Fruit fly (Drosophila melanogaster) whole organism, embryonic: Measurements from ENCODE around the gene CG7914.

Experiments
- Ada2b ChIP-seq: fragments of 200-800 bp; sonication (Bioruptor generic); IDR thresholded peaks from 2 replicates; pipeline ENCODE4 v1.3.6; 2022; ENCODE audit warnings: missing biosample characterization, missing genetic modification characterization
- CG10321 ChIP-seq: fragments of 200-800 bp; sonication (Bioruptor generic); IDR thresholded peaks from 2 replicates; pipeline ENCODE4 v1.3.6; 2022; ENCODE audit warnings: missing biosample characterization, missing genetic modification characterization
- CG10462 ChIP-seq: fragments of 200-800 bp; sonication (Bioruptor generic); optimal IDR thresholded peaks from 2 replicates; lab custom pipeline; 2016; ENCODE audit warnings: missing biosample characterization, missing genetic modification characterization
- CG11695 ChIP-seq: fragments of 200-800 bp; sonication (Bioruptor generic); IDR thresholded peaks from 3 replicates; pipeline ENCODE4 v1.3.6; 2022; ENCODE audit warnings: missing biosample characterization, missing genetic modification characterization
- CG12104 ChIP-seq: fragments of 200-800 bp; sonication (Bioruptor generic); optimal IDR thresholded peaks from 3 replicates; lab custom pipeline; 2016; ENCODE audit warnings: missing biosample characterization, missing genetic modification characterization
- CG1233 ChIP-seq: fragments of 200-800 bp; sonication (Bioruptor generic); optimal IDR thresholded peaks from 4 replicates; lab custom pipeline; 2018; ENCODE audit warnings: missing biosample characterization, mild to moderate bottlenecking, missing genetic modification characterization
- CG14050 ChIP-seq: fragments of 200-800 bp; sonication (Bioruptor generic); IDR thresholded peaks from 3 replicates; pipeline ENCODE4 v1.3.6; 2022; ENCODE audit warnings: missing biosample characterization, missing genetic modification characterization
- CG15269 ChIP-seq: fragments of 200-800 bp; sonication (Bioruptor generic); optimal IDR thresholded peaks from 2 replicates; lab custom pipeline; 2018; ENCODE audit warnings: missing biosample characterization, mild to moderate bottlenecking, missing genetic modification characterization, moderate library complexity
- CG16813 ChIP-seq: fragments of 200-800 bp; sonication (Bioruptor generic); IDR thresholded peaks from 3 replicates; pipeline ENCODE4 v1.3.6; 2022; ENCODE audit warnings: missing biosample characterization, missing genetic modification characterization; ENCODE audit not compliant: partially characterized antibody
- CG17385 ChIP-seq: fragments of 200-800 bp; sonication (Bioruptor generic); optimal IDR thresholded peaks from 3 replicates; lab custom pipeline; 2018; ENCODE audit warnings: missing biosample characterization, mild to moderate bottlenecking, missing genetic modification characterization
- CG18011 ChIP-seq: fragments of 200-800 bp; sonication (Bioruptor generic); optimal IDR thresholded peaks from 2 replicates; lab custom pipeline; 2017; ENCODE audit warnings: missing biosample characterization, missing genetic modification characterization, mild to moderate bottlenecking, moderate library complexity, missing genotype
- CG2875 ChIP-seq: fragments of 200-800 bp; sonication (Bioruptor generic); optimal IDR thresholded peaks from 2 replicates; lab custom pipeline; 2017; ENCODE audit warnings: missing biosample characterization, mild to moderate bottlenecking, missing genetic modification characterization, missing genetic modification reagents
- CG2889 ChIP-seq: fragments of 200-800 bp; sonication (Bioruptor generic); IDR thresholded peaks from 3 replicates; pipeline ENCODE4 v1.3.6; 2022; ENCODE audit warnings: missing biosample characterization, missing genetic modification characterization
- CG3281 ChIP-seq: fragments of 200-800 bp; sonication (Bioruptor generic); optimal IDR thresholded peaks from 3 replicates; lab custom pipeline; 2017; ENCODE audit warnings: missing biosample characterization, mild to moderate bottlenecking, missing genetic modification characterization
- CG34376 ChIP-seq: fragments of 200-800 bp; sonication (Bioruptor generic); optimal IDR thresholded peaks from 2 replicates; lab custom pipeline; 2018; ENCODE audit warnings: missing biosample characterization, mild to moderate bottlenecking, missing genetic modification characterization
- CG42726 ChIP-seq: fragments of 200-800 bp; sonication (Bioruptor generic); IDR thresholded peaks from 2 replicates; pipeline ENCODE4 v1.3.6; 2022; ENCODE audit warnings: missing biosample characterization, missing genetic modification characterization; ENCODE audit not compliant: partially characterized antibody
- CG4854 ChIP-seq: fragments of 200-800 bp; sonication (Bioruptor generic); optimal IDR thresholded peaks from 2 replicates; lab custom pipeline; 2016; ENCODE audit warnings: missing biosample characterization, missing genetic modification characterization, inconsistent platforms
- CG6854 ChIP-seq: fragments of 200-800 bp; sonication (Bioruptor generic); optimal IDR thresholded peaks from 3 replicates; lab custom pipeline; 2017; ENCODE audit warnings: missing biosample characterization, mild to moderate bottlenecking, missing genetic modification characterization
- CG7928 ChIP-seq: fragments of 200-800 bp; sonication (Bioruptor generic); optimal IDR thresholded peaks from 2 replicates; lab custom pipeline; 2017; ENCODE audit warnings: missing biosample characterization, mild to moderate bottlenecking, missing genetic modification characterization
- CkIIα-i1 ChIP-seq: fragments of 200-800 bp; sonication (Bioruptor generic); IDR thresholded peaks from 2 replicates; pipeline ENCODE4 v1.3.6; 2022; ENCODE audit warnings: missing biosample characterization, missing genetic modification characterization
- D ChIP-seq, 2 experiments: fragments of 200-800 bp in 1 of 2; fragments of >200 bp in 1 of 2; sonication (Bioruptor generic) in 1 of 2; optimal IDR thresholded peaks; 2 replicates in 1 of 2; 3 replicates in 1 of 2; lab custom pipeline; 2017; ENCODE audit warnings: mild to moderate bottlenecking in 1 of 2, missing biosample characterization in 1 of 2, missing genetic modification characterization in 1 of 2, missing genetic modification reagents in 1 of 2
- Dp ChIP-seq: fragments of 200-800 bp; sonication (Bioruptor generic); optimal IDR thresholded peaks from 2 replicates; lab custom pipeline; 2018; ENCODE audit warnings: missing biosample characterization, mild to moderate bottlenecking, missing genetic modification characterization, moderate library complexity
- Drgx ChIP-seq: fragments of 200-800 bp; sonication (Bioruptor generic); IDR thresholded peaks from 2 replicates; pipeline ENCODE4 v1.3.6; 2022; ENCODE audit warnings: missing biosample characterization, missing genetic modification characterization
- E2f2 ChIP-seq: fragments of 200-800 bp; sonication (Bioruptor generic); IDR thresholded peaks from 2 replicates; pipeline ENCODE4 v1.3.6; 2022; ENCODE audit warnings: missing biosample characterization, missing genetic modification characterization
- Eip74EF ChIP-seq, 2 experiments: fragments of 200-800 bp in 1 of 2; fragments of >200 bp in 1 of 2; sonication (Bioruptor generic) in 1 of 2; optimal IDR thresholded peaks; 2 replicates each; lab custom pipeline; 2017 to 2019; ENCODE audit warnings: missing biosample characterization in 2 of 2, missing genetic modification characterization in 2 of 2, mild to moderate bottlenecking in 1 of 2, moderate library complexity in 1 of 2
- HLH4C ChIP-seq: fragments of 200-800 bp; sonication (Bioruptor generic); IDR thresholded peaks from 3 replicates; pipeline ENCODE4 v1.3.6; 2022; ENCODE audit warnings: missing biosample characterization, missing genetic modification characterization; ENCODE audit not compliant: partially characterized antibody
- Hand ChIP-seq: fragments of 200-800 bp; sonication (Bioruptor generic); optimal IDR thresholded peaks from 2 replicates; lab custom pipeline; 2017; ENCODE audit warnings: mild to moderate bottlenecking, missing biosample characterization, missing genetic modification reagents, missing genetic modification characterization
- Hmr ChIP-seq: fragments of 200-800 bp; sonication (Bioruptor generic); optimal IDR thresholded peaks from 3 replicates; lab custom pipeline; 2017; ENCODE audit warnings: mild to moderate bottlenecking, missing biosample characterization, missing genetic modification reagents, missing genetic modification characterization
- Hmx ChIP-seq: fragments of 200-800 bp; sonication (Bioruptor generic); optimal IDR thresholded peaks from 2 replicates; lab custom pipeline; 2016; ENCODE audit warnings: missing biosample characterization, missing genetic modification characterization
- Hr51 ChIP-seq, 2 experiments: fragments of 200-800 bp; sonication (Bioruptor generic); optimal IDR thresholded peaks; 2 replicates in 1 of 2; 3 replicates in 1 of 2; lab custom pipeline; 2016 to 2018; ENCODE audit warnings: missing biosample characterization in 2 of 2, missing genetic modification characterization in 2 of 2, mild to moderate bottlenecking in 1 of 2, moderate library complexity in 1 of 2
- Med ChIP-seq: fragments of 200-800 bp; sonication (Bioruptor generic); peaks from one replicate; lab custom pipeline; 2016; ENCODE audit warnings: missing biosample characterization, missing genetic modification characterization, mild to moderate bottlenecking, inconsistent platforms, moderate library complexity
- NfI ChIP-seq: fragments of 200-800 bp; sonication (Bioruptor generic); optimal IDR thresholded peaks from 3 replicates; lab custom pipeline; 2018; ENCODE audit warnings: missing biosample characterization, mild to moderate bottlenecking, missing genetic modification characterization, moderate library complexity
- Sin3A ChIP-seq: fragments of >200 bp; optimal IDR thresholded peaks from 2 replicates; lab custom pipeline; 2018
- Six4 ChIP-seq: fragments of 200-800 bp; sonication (Bioruptor generic); optimal IDR thresholded peaks from 2 replicates; lab custom pipeline; 2016; ENCODE audit warnings: missing biosample characterization, missing genetic modification characterization
- Sox100B ChIP-seq: fragments of 200-800 bp; sonication (Bioruptor generic); optimal IDR thresholded peaks from 3 replicates; lab custom pipeline; 2018; ENCODE audit warnings: missing biosample characterization, mild to moderate bottlenecking, missing genetic modification characterization
- Tbp ChIP-seq: fragments of >200 bp; optimal IDR thresholded peaks from 2 replicates; lab custom pipeline; 2018; ENCODE audit warnings: missing biosample characterization, missing genetic modification characterization
- bcd ChIP-seq: fragments of 200-800 bp; sonication (Bioruptor generic); optimal IDR thresholded peaks from 2 replicates; lab custom pipeline; 2017; ENCODE audit warnings: missing biosample characterization, mild to moderate bottlenecking, missing genetic modification characterization
- ci ChIP-seq: fragments of 200-800 bp; sonication (Bioruptor generic); IDR thresholded peaks from 3 replicates; pipeline ENCODE4 v1.3.6; 2022; ENCODE audit warnings: missing biosample characterization, missing genetic modification characterization
- corto ChIP-seq: fragments of 200-800 bp; sonication (Bioruptor generic); optimal IDR thresholded peaks from 2 replicates; lab custom pipeline; 2016; ENCODE audit warnings: missing biosample characterization, mild to moderate bottlenecking, missing genetic modification characterization, moderate library complexity
- croc ChIP-seq: fragments of 200-800 bp; sonication (Bioruptor generic); conservative IDR thresholded peaks from 3 replicates; pipeline ENCODE4 v1.3.6; 2022; ENCODE audit warnings: missing biosample characterization, missing genetic modification characterization
- gcm2 ChIP-seq: fragments of 200-800 bp; sonication (Bioruptor generic); optimal IDR thresholded peaks from 2 replicates; lab custom pipeline; 2016; ENCODE audit warnings: missing biosample characterization, missing genetic modification characterization
- gem ChIP-seq: fragments of 200-800 bp; sonication (Bioruptor generic); optimal IDR thresholded peaks from 2 replicates; lab custom pipeline; 2019; ENCODE audit warnings: missing biosample characterization, mild to moderate bottlenecking, missing genetic modification characterization, moderate library complexity
- gro ChIP-seq: fragments of 200-800 bp; sonication (Bioruptor generic); optimal IDR thresholded peaks from 2 replicates; lab custom pipeline; 2016; ENCODE audit warnings: missing biosample characterization, missing genetic modification characterization
- hth ChIP-seq: fragments of >200 bp; optimal IDR thresholded peaks from 2 replicates; lab custom pipeline; 2017; ENCODE audit warnings: inconsistent platforms
- nau ChIP-seq: fragments of 200-800 bp; sonication (Bioruptor generic); optimal IDR thresholded peaks from 3 replicates; lab custom pipeline; 2017; ENCODE audit warnings: missing biosample characterization, mild to moderate bottlenecking, missing genetic modification characterization, missing genetic modification reagents
- nmo ChIP-seq: fragments of 200-800 bp; sonication (Bioruptor generic); optimal IDR thresholded peaks from 2 replicates; lab custom pipeline; 2018; ENCODE audit warnings: missing biosample characterization, mild to moderate bottlenecking, missing genetic modification characterization, moderate library complexity
- psq ChIP-seq: fragments of 200-800 bp; sonication (Bioruptor generic); optimal IDR thresholded peaks from 2 replicates; lab custom pipeline; 2017; ENCODE audit warnings: missing biosample characterization, missing genetic modification characterization
- scrt ChIP-seq: fragments of 200-800 bp; sonication (Bioruptor generic); optimal IDR thresholded peaks from 2 replicates; lab custom pipeline; 2018; ENCODE audit warnings: missing biosample characterization, mild to moderate bottlenecking, missing genetic modification characterization, moderate library complexity

Gene CG7914

dm6 chrX:19152570-19153287, 40.5 kb downstream of the CG7914 start (continued):
- TF ChIP-seq D (optimal IDR thresholded peaks at IDR 0.05; lab: Kevin White, UChicago) (no peak), D (GFP tag; optimal IDR thresholded peaks at IDR 0.05; lab: Kevin White, UChicago) (peak; percentile 70), CkIIα-i1 (GFP tag; lab: Robert Waterston, UW) (no peak), CG10321 (GFP tag; lab: Robert Waterston, UW) (no peak; the same call in 1 of the 2 replicates), Hr51 (GFP tag; optimal IDR thresholded peaks at IDR 0.05; lab: Kevin White, UChicago) (peak in 1 of 2 experiments; percentile 79), CG3281 (GFP tag; lab: Kevin White, UChicago) (peak; percentile 62), gcm2 (GFP tag; lab: Kevin White, UChicago) (peak; percentile 29), nau (GFP tag; lab: Kevin White, UChicago) (peak; percentile 5), Hmx (no peak), corto (GFP tag; lab: Kevin White, UChicago) (no peak), Six4 (GFP tag; lab: Kevin White, UChicago) (peak; percentile 20), CG14050 (GFP tag; lab: Robert Waterston, UW) (peak; percentile 36; the same call in 1 of the 3 replicates), CG7928 (GFP tag; lab: Kevin White, UChicago) (no peak), NfI (GFP tag; lab: Kevin White, UChicago) (peak; percentile 38), CG18011 (GFP tag; lab: Kevin White, UChicago) (no peak), Eip74EF (GFP tag; optimal IDR thresholded peaks at IDR 0.05; lab: Kevin White, UChicago) (no peak), CG2875 (GFP tag; lab: Kevin White, UChicago) (peak; percentile 54), CG6854 (GFP tag; lab: Kevin White, UChicago) (no peak), CG12104 (peak; percentile 61), CG34376 (no peak), gro (no peak), CG2889 (GFP tag; lab: Robert Waterston, UW) (0 out of 3 replicates have a peak, but pooled peaks have one; percentile 10), Ada2b (GFP tag; lab: Robert Waterston, UW) (0 out of 2 replicates have a peak, but pooled peaks have one; percentile 16), CG4854 (GFP tag; lab: Kevin White, UChicago) (no peak), Tbp (GFP tag; lab: Kevin White, UChicago) (no peak), croc (no peak; the same call in 1 of the 3 replicates), ci (0 out of 3 replicates have a peak, but pooled peaks have one; percentile 14), CG16813 (GFP tag; lab: Robert Waterston, UW) (no peak), E2f2 (GFP tag; lab: Robert Waterston, UW) (no peak), hth (no peak), psq (GFP tag; lab: Kevin White, UChicago) (no peak), scrt (GFP tag; lab: Kevin White, UChicago) (no peak), Sin3A (no peak), Dp (GFP tag; lab: Kevin White, UChicago) (no peak), CG11695 (peak; percentile 40; the same call in 1 of the 3 replicates), CG1233 (peak; percentile 55), Hand (GFP tag; lab: Kevin White, UChicago) (no peak), Hmr (GFP tag; lab: Kevin White, UChicago) (peak; percentile 17), Sox100B (GFP tag; lab: Kevin White, UChicago) (peak; percentile 76), CG42726 (GFP tag; lab: Robert Waterston, UW) (no peak), HLH4C (GFP tag; lab: Robert Waterston, UW) (no peak), bcd (GFP tag; lab: Kevin White, UChicago) (peak; percentile 53), gem (tag; lab: Kevin White, UChicago) (peak; percentile 85), Drgx (GFP tag; lab: Robert Waterston, UW) (peak; percentile 35; the same call in 1 of the 2 replicates), CG17385 (GFP tag; lab: Kevin White, UChicago) (peak; percentile 54), CG15269 (tag; lab: Kevin White, UChicago) (peak; percentile 65), nmo (GFP tag; lab: Kevin White, UChicago) (peak; percentile 72), Med (peak; percentile 67), CG10462 (peak; percentile 32)
